Worm (Caenorhabditis elegans): ENCODE data around the gene C01G6.3.

ce11 chrII:9269588-9269987 lies at the start of gene C01G6.3:
- TF ChIP-seq ama-1 (optimal IDR thresholded peaks at IDR 0.05) (no peak), ZK546.5 (tag; optimal IDR thresholded peaks at IDR 0.05) (no peak), madf-9 (GFP tag; conservative IDR thresholded peaks at IDR 0.05) (no peak), F49E8.2 (tag; optimal IDR thresholded peaks at IDR 0.05; ENCODE audit: borderline replicate concordance) (no peak), tag-97 (GFP tag; IDR thresholded peaks at IDR 0.05) (no peak), fkh-10 (GFP tag; optimal IDR thresholded peaks at IDR 0.05) (no peak)
